Worm (Caenorhabditis elegans) whole organism, L1 larva: Measurements from ENCODE around the gene mdt-9.

Experiments
- hlh-4 ChIP-seq: sonication (generic microtip); optimal IDR thresholded peaks from 2 replicates; lab custom pipeline; 2016; ENCODE audit warnings: mild to moderate bottlenecking, missing genetic modification characterization, missing compliant biosample characterization
- xbp-1 ChIP-seq: sonication (generic microtip); optimal IDR thresholded peaks from 2 replicates; lab custom pipeline; 2016; ENCODE audit warnings: missing genetic modification characterization, missing compliant biosample characterization

ce11 chrIV:13383763-13384436, 2.3 kb upstream of the mdt-9 start, which contains the start of gene rab-19:
- TF ChIP-seq xbp-1 = peak; percentile 14
- no peak for TF ChIP-seq hlh-4
